Fruit fly (Drosophila melanogaster) ovary, adult (tissue): ENCODE data around the gene Crys.

Source experiments
- CG17801 ChIP-seq: fragments of 200-800 bp; optimal IDR thresholded peaks from 2 replicates; lab custom pipeline; 2019; ENCODE audit warnings: missing biosample characterization, mild to moderate bottlenecking, missing genetic modification characterization, moderate library complexity; ENCODE audit not compliant: partially characterized antibody

The Crys gene

dm6 chr2L:11943829-11944228 is at the start of gene Crys:
Gene Crys, plus strand, starts transcription at chr2L:11944129.
- TF ChIP-seq CG17801, result no peak

- TF ChIP-seq CG17801, result no peak
These were observed 41.4 kb upstream of the Crys start for dm6 chr2L:11902483-11902882.

dm6 chr2L:11903335-11903734 is 40.6 kb upstream of the Crys start:
- TF ChIP-seq CG17801, result no peak

- TF ChIP-seq CG17801, result no peak
These were observed 39.7 kb upstream of the Crys start for dm6 chr2L:11904181-11904580.

dm6 chr2L:11928464-11928863 is 15.5 kb upstream of the Crys start, which contains the start of gene Pde1c:
Gene Pde1c, minus strand, starts transcription at chr2L:11928572.
- no peak for TF ChIP-seq CG17801

dm6 chr2L:11931603-11932002 is 12.3 kb upstream of the Crys start:
- TF ChIP-seq CG17801, result no peak

dm6 chr2L:11934205-11934604 is 9.7 kb upstream of the Crys start, which contains the start of gene Or33a:
Gene Or33a, plus strand, starts transcription at chr2L:11934505.
- no peak for TF ChIP-seq CG17801

dm6 chr2L:11935881-11936280 is 8.0 kb upstream of the Crys start, which contains the start of gene Or33b:
Gene Or33b, plus strand, starts transcription at chr2L:11936181.
- TF ChIP-seq CG17801, result no peak

dm6 chr2L:11937669-11938068 is 6.3 kb upstream of the Crys start, which contains the start of gene Or33c:
Gene Or33c, plus strand, starts transcription at chr2L:11937969.
- TF ChIP-seq CG17801, result no peak

- no peak for TF ChIP-seq CG17801
These were observed 3.3 kb upstream of the Crys start for dm6 chr2L:11940620-11941019.

- TF ChIP-seq CG17801, result no peak
These were observed 1.7 kb upstream of the Crys start for dm6 chr2L:11942265-11942664.

- no peak for TF ChIP-seq CG17801
These were observed 1.1 kb upstream of the Crys start for dm6 chr2L:11942826-11943225.

dm6 chr2L:11947641-11948040 is 3.7 kb downstream of the Crys start, which contains the start of gene CG16964:
Gene CG16964, plus strand, starts transcription at chr2L:11947941.
- no peak for TF ChIP-seq CG17801

- no peak for TF ChIP-seq CG17801
These were observed 4.5 kb downstream of the Crys start for dm6 chr2L:11948479-11948878.

- TF ChIP-seq CG17801, result no peak
These were observed 6.0 kb downstream of the Crys start for dm6 chr2L:11949917-11950316.

dm6 chr2L:11955839-11956238 is 11.9 kb downstream of the Crys start:
- TF ChIP-seq CG17801, result no peak

- TF ChIP-seq CG17801, result no peak
These were observed 14.8 kb downstream of the Crys start for dm6 chr2L:11958729-11959128.

dm6 chr2L:11960909-11961308 is 17.0 kb downstream of the Crys start:
- no peak for TF ChIP-seq CG17801
